Worm (Caenorhabditis elegans): ENCODE measurements around the gene mcat-1.

mcat-1 gene

DNA sequence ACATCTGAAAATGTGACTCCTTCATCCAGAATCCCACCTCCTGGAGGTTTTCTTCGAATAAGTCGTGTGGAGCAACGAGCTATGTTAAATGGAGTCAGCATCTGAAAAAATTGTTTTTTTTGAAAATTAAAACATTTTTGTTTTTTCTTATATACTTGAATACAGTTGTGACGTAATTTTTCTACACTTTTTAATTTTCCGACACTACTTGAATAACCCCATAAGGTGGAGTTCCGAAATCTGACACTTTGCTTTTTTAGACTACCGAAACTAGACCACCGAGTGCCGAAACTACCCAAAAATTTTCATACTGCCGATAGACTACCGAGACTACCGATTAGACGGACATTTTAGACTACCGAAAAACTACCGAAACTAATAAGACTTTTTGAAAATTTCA lies at the start of gene mcat-1:
TSS of gene mcat-1 (minus strand) at position 101 of the 400 bp plus-strand sequence.
- TF ChIP-seq aly-2 (tag; optimal IDR thresholded peaks at IDR 0.05) (no peak), unc-55 (GFP tag; optimal IDR thresholded peaks at IDR 0.05) (no peak), nhr-21 (tag; optimal IDR thresholded peaks at IDR 0.05) (no peak), ztf-11 (tag; optimal IDR thresholded peaks at IDR 0.05) (no peak), gmeb-1 (tag; optimal IDR thresholded peaks at IDR 0.05) (no peak), nhr-6 (tag; optimal IDR thresholded peaks at IDR 0.05) (no peak)

ce11 chrII:135166-135565 lies 43.8 kb upstream of the mcat-1 start, which contains the start of gene K10B4.1:
K10B4.1 (plus strand) TSS chrII:135466.
- no peak for TF ChIP-seq nhr-11 (tag; optimal IDR thresholded peaks at IDR 0.05)

ce11 chrII:133548-134275 lies 42.4 kb upstream of the mcat-1 start, which contains the start of gene cwn-1:
cwn-1 (minus strand) TSS chrII:133598.
- TF ChIP-seq lsy-2 (tag; optimal IDR thresholded peaks at IDR 0.05) (no peak), elt-1 (tag; optimal IDR thresholded peaks at IDR 0.05) (no peak), nhr-23 (tag; optimal IDR thresholded peaks at IDR 0.05) (no peak), zag-1 (tag; optimal IDR thresholded peaks at IDR 0.05) (no peak), unc-55 (GFP tag; optimal IDR thresholded peaks at IDR 0.05) (no peak), alr-1 (tag; optimal IDR thresholded peaks at IDR 0.05) (no peak), nhr-129 (tag; optimal IDR thresholded peaks at IDR 0.05) (no peak), elt-3 (tag; optimal IDR thresholded peaks at IDR 0.05) (no peak), nhr-237 (tag; optimal IDR thresholded peaks at IDR 0.05) (no peak), Y55F3AM.14 (GFP tag; optimal IDR thresholded peaks at IDR 0.05) (no peak), sma-3 (GFP tag; optimal IDR thresholded peaks at IDR 0.05) (no peak), fos-1 (tag; optimal IDR thresholded peaks at IDR 0.05) (no peak), nhr-6 (tag; optimal IDR thresholded peaks at IDR 0.05) (no peak), sem-4 (tag; optimal IDR thresholded peaks at IDR 0.05) (no peak)

ce11 chrII:129770-130169 lies 38.5 kb upstream of the mcat-1 start:
- TF ChIP-seq nhr-237 (tag; optimal IDR thresholded peaks at IDR 0.05) (no peak), unc-55 (GFP tag; optimal IDR thresholded peaks at IDR 0.05) (peak; percentile 50), fos-1 (tag; optimal IDR thresholded peaks at IDR 0.05) (no peak), dmd-4 (tag; optimal IDR thresholded peaks at IDR 0.05) (no peak), elt-1 (tag; optimal IDR thresholded peaks at IDR 0.05) (no peak), crh-2 (tag; optimal IDR thresholded peaks at IDR 0.05) (no peak), ZK546.5 (tag; optimal IDR thresholded peaks at IDR 0.05) (no peak), elt-3 (tag; optimal IDR thresholded peaks at IDR 0.05) (no peak)

- TF ChIP-seq nhr-10 (tag; optimal IDR thresholded peaks at IDR 0.05) (no peak), nhr-77 (tag; optimal IDR thresholded peaks at IDR 0.05) (no peak), dmd-4 (tag; optimal IDR thresholded peaks at IDR 0.05) (no peak), ztf-4 (tag; optimal IDR thresholded peaks at IDR 0.05) (no peak), sem-4 (tag; optimal IDR thresholded peaks at IDR 0.05) (no peak), nhr-11 (tag; optimal IDR thresholded peaks at IDR 0.05) (no peak), unc-62 (GFP tag; optimal IDR thresholded peaks at IDR 0.05) (no peak), Y55F3AM.14 (GFP tag; optimal IDR thresholded peaks at IDR 0.05) (no peak), elt-3 (tag; optimal IDR thresholded peaks at IDR 0.05) (no peak), crh-2 (tag; optimal IDR thresholded peaks at IDR 0.05) (no peak), unc-55 (GFP tag; optimal IDR thresholded peaks at IDR 0.05) (no peak), ztf-11 (tag; optimal IDR thresholded peaks at IDR 0.05) (no peak), nhr-21 (tag; optimal IDR thresholded peaks at IDR 0.05) (no peak), mbf-1 (tag; optimal IDR thresholded peaks at IDR 0.05) (no peak), R02D3.7 (tag; optimal IDR thresholded peaks at IDR 0.05) (no peak), lsy-2 (tag; optimal IDR thresholded peaks at IDR 0.05) (no peak), nhr-12 (tag; optimal IDR thresholded peaks at IDR 0.05) (no peak), aly-2 (tag; optimal IDR thresholded peaks at IDR 0.05) (no peak)
Observed at ce11 chrII:128929-129328, 37.6 kb upstream of the mcat-1 start, which contains the start of gene srd-3. srd-3 (minus strand) TSS chrII:129029.

DNA sequence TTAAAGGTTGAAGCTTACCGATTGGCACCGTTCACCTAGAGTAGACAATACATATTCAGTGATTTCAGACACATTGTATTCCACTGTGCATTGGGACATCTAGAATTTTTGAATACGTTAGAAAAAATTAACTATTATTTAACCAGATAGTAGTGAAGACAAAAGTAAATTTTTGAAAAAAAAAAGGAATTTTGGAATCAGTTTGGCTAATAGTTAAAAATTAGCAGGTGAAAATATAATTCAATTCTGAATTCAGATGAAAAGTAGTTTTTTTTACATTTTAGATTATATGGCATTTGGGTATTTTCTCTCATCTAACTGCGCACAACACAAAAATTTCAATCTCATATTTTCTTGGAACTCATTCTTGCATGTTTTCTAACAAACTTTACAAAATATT lies 33.6 kb upstream of the mcat-1 start, which contains the start of gene nmur-2:
TSS of gene nmur-2 (minus strand) at position 101 of the 400 bp plus-strand sequence.
- TF ChIP-seq snpc-4 (tag; optimal IDR thresholded peaks at IDR 0.05) (no peak), nhr-6 (tag; optimal IDR thresholded peaks at IDR 0.05) (no peak), nhr-11 (tag; optimal IDR thresholded peaks at IDR 0.05) (no peak), C34F6.9 (tag; optimal IDR thresholded peaks at IDR 0.05) (no peak), crh-2 (tag; optimal IDR thresholded peaks at IDR 0.05) (no peak), ztf-1 (GFP tag; conservative IDR thresholded peaks at IDR 0.05) (no peak), unc-39 (tag; optimal IDR thresholded peaks at IDR 0.05) (no peak), mbf-1 (tag; optimal IDR thresholded peaks at IDR 0.05) (no peak), elt-3 (tag; optimal IDR thresholded peaks at IDR 0.05) (no peak), aly-2 (tag; optimal IDR thresholded peaks at IDR 0.05) (no peak), fos-1 (tag; optimal IDR thresholded peaks at IDR 0.05) (no peak), lin-39 (tag; optimal IDR thresholded peaks at IDR 0.05) (no peak), egl-27 (tag; optimal IDR thresholded peaks at IDR 0.05) (no peak), skn-1 (tag; optimal IDR thresholded peaks at IDR 0.05) (no peak), mdl-1 (tag; optimal IDR thresholded peaks at IDR 0.05) (no peak), ama-1 (optimal IDR thresholded peaks at IDR 0.05) (no peak)

All from whole organism, L2 larva.